Worm (Caenorhabditis elegans): ENCODE data around the gene srx-34.

DNA sequence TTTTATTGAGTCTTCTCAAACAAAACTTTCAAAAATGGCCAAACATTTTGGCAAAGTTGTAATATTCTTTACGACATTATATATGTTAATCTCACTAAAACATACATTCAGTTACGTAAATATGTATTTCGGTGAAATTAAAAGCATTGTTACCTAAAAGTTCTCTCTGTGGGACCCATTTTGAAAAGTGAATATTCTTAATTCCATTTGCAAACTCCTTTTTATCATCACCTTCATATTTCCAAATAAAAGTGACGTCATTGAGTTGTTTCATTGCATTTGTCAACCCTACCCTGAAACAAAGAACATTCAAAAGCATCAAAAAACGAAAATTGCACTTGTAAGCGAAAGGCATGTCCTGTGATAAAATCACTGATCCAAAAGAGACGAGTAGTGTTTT is 20.3 kb upstream of the srx-34 start:
- no peak for TF ChIP-seq pes-1 (GFP tag; IDR thresholded peaks at IDR 0.05)
- no peak for TF ChIP-seq ceh-13 (GFP tag; optimal IDR thresholded peaks at IDR 0.05)
- no peak for TF ChIP-seq B0310.2 (tag; optimal IDR thresholded peaks at IDR 0.05)
- no peak for TF ChIP-seq aly-1 (tag; optimal IDR thresholded peaks at IDR 0.05)
- no peak for TF ChIP-seq ama-1 (optimal IDR thresholded peaks at IDR 0.05)
- TF ChIP-seq flt-1 (GFP tag; IDR thresholded peaks at IDR 0.05), result no peak
- no peak for TF ChIP-seq ceh-36 (tag; optimal IDR thresholded peaks at IDR 0.05)
- no peak for TF ChIP-seq F13C5.2 (tag; optimal IDR thresholded peaks at IDR 0.05)
- TF ChIP-seq sea-1 (GFP tag; conservative IDR thresholded peaks at IDR 0.05), result no peak
- TF ChIP-seq tbx-11 (GFP tag; IDR thresholded peaks at IDR 0.05), result no peak
- no peak for TF ChIP-seq hnd-1 (tag; optimal IDR thresholded peaks at IDR 0.05)

Measured in whole organism, early embryonic.